Fruit fly (Drosophila melanogaster): ENCODE results near the gene Ctl2.

Gene Ctl2

dm6 chr3R:29083459-29084457 lies 39.4 kb upstream of the Ctl2 start (continued):
- TF ChIP-seq bsh (GFP tag; optimal IDR thresholded peaks at IDR 0.05) = peak; percentile 13 to 44
- no peak for TF ChIP-seq ara (GFP tag; IDR thresholded peaks at IDR 0.05)
- peak; percentile 21 for TF ChIP-seq D19A (tag; optimal IDR thresholded peaks at IDR 0.05)
- peak; percentile 68 for TF ChIP-seq nau (GFP tag; optimal IDR thresholded peaks at IDR 0.05)
- no peak for TF ChIP-seq CG17829 (tag; optimal IDR thresholded peaks at IDR 0.05)
- TF ChIP-seq lbe (GFP tag; optimal IDR thresholded peaks at IDR 0.05) = no peak
- TF ChIP-seq gem (tag; optimal IDR thresholded peaks at IDR 0.05) = peak; percentile 11
- TF ChIP-seq shn (GFP tag; optimal IDR thresholded peaks at IDR 0.05) = no peak
- TF ChIP-seq CG14860 (GFP tag; IDR thresholded peaks at IDR 0.05; ENCODE audit: partially characterized antibody) = no peak
- TF ChIP-seq CG13775 (GFP tag; optimal IDR thresholded peaks at IDR 0.05) = no peak
- TF ChIP-seq Hsf (GFP tag; optimal IDR thresholded peaks at IDR 0.05) = no peak
- peak; percentile 10 for TF ChIP-seq odd (GFP tag; optimal IDR thresholded peaks at IDR 0.05)
- TF ChIP-seq E2f1 (GFP tag; IDR thresholded peaks at IDR 0.05) = no peak
- 0 out of 3 replicates have a peak, but pooled peaks have one; percentile 11 for TF ChIP-seq otp (GFP tag; IDR thresholded peaks at IDR 0.05)
- no peak for TF ChIP-seq bbx (GFP tag; IDR thresholded peaks at IDR 0.05; ENCODE audit: partially characterized antibody)
- TF ChIP-seq eve (GFP tag; optimal IDR thresholded peaks at IDR 0.05) = no peak
- TF ChIP-seq Max (GFP tag; optimal IDR thresholded peaks at IDR 0.05) = no peak
- TF ChIP-seq sens (GFP tag) = peak; percentile 69
- TF ChIP-seq zen2 (GFP tag; IDR thresholded peaks at IDR 0.05; ENCODE audit: partially characterized antibody) = no peak
- TF ChIP-seq Drgx (GFP tag; IDR thresholded peaks at IDR 0.05) = 0 out of 2 replicates have a peak, but pooled peaks have one; percentile 8
- TF ChIP-seq CG9932 (GFP tag; IDR thresholded peaks at IDR 0.05) = no peak
- no peak for TF ChIP-seq Ptx1 (GFP tag; IDR thresholded peaks at IDR 0.05)
- peak; percentile 59; the same call in 1 of the 2 replicates for TF ChIP-seq Awh (GFP tag; IDR thresholded peaks at IDR 0.05)
- TF ChIP-seq CG12391 (tag; optimal IDR thresholded peaks at IDR 0.05) = no peak
- TF ChIP-seq en (GFP tag; optimal IDR thresholded peaks at IDR 0.05) = no peak
- peak; percentile 27 for TF ChIP-seq tap (tag; optimal IDR thresholded peaks at IDR 0.05)
- no peak for TF ChIP-seq scrt (GFP tag; optimal IDR thresholded peaks at IDR 0.05)
- TF ChIP-seq Spps (tag; optimal IDR thresholded peaks at IDR 0.05) = no peak
- TF ChIP-seq Poxn (GFP tag; IDR thresholded peaks at IDR 0.05) = no peak
- TF ChIP-seq Doc2 (GFP tag; IDR thresholded peaks at IDR 0.05) = no peak
- no peak for TF ChIP-seq MTF-1 (GFP tag; optimal IDR thresholded peaks at IDR 0.05; ENCODE audit: borderline replicate concordance)
- TF ChIP-seq CTCF (GFP tag; optimal IDR thresholded peaks at IDR 0.05) = peak; percentile 29
- TF ChIP-seq org-1 (GFP tag; optimal IDR thresholded peaks at IDR 0.05) = peak; percentile 13
- no peak for TF ChIP-seq dpn (GFP tag; optimal IDR thresholded peaks at IDR 0.05)
- no peak for TF ChIP-seq trh (GFP tag; optimal IDR thresholded peaks at IDR 0.05)
- no peak for TF ChIP-seq emc (GFP tag; optimal IDR thresholded peaks at IDR 0.05)
- no peak for TF ChIP-seq CG7963 (GFP tag; IDR thresholded peaks at IDR 0.05; ENCODE audit: partially characterized antibody)
- TF ChIP-seq Dad (GFP tag; optimal IDR thresholded peaks at IDR 0.05) = no peak
- TF ChIP-seq NC2β (GFP tag; optimal IDR thresholded peaks at IDR 0.05) = no peak
- TF ChIP-seq Hr3 (GFP tag; optimal IDR thresholded peaks at IDR 0.05) = no peak
- TF ChIP-seq CG6765 (GFP tag; optimal IDR thresholded peaks at IDR 0.05) = no peak
- 0 out of 3 replicates have a peak, but pooled peaks have one; percentile 40 for TF ChIP-seq gce (GFP tag; IDR thresholded peaks at IDR 0.05)
- peak; percentile 38 for TF ChIP-seq CG15601 (tag; optimal IDR thresholded peaks at IDR 0.05)
- TF ChIP-seq CG16813 (GFP tag; IDR thresholded peaks at IDR 0.05; ENCODE audit: partially characterized antibody) = no peak
- no peak for TF ChIP-seq HLH3B (GFP tag; IDR thresholded peaks at IDR 0.05)
- TF ChIP-seq CG12104 (GFP tag; optimal IDR thresholded peaks at IDR 0.05) = no peak
- peak; percentile 17 for TF ChIP-seq CrebB (tag; optimal IDR thresholded peaks at IDR 0.05)
- no peak for TF ChIP-seq CG12942 (GFP tag; optimal IDR thresholded peaks at IDR 0.05)
- no peak for TF ChIP-seq CG15011 (GFP tag; optimal IDR thresholded peaks at IDR 0.05)
